Fruit fly (Drosophila melanogaster): ENCODE data around the gene CG32260.

Gene CG32260

dm6 chr3L:4142064-4142463 lies at the start of gene CG32260:
CG32260 (plus strand) TSS chr3L:4142364.
- TF ChIP-seq psq (optimal IDR thresholded peaks at IDR 0.05) (no peak), ttk (optimal IDR thresholded peaks at IDR 0.05) (no peak), h (optimal IDR thresholded peaks at IDR 0.05) (no peak), Myc (optimal IDR thresholded peaks at IDR 0.05) (no peak), insv (optimal IDR thresholded peaks at IDR 0.05) (no peak), Sin3A (optimal IDR thresholded peaks at IDR 0.05) (no peak)

- TF ChIP-seq Myc (optimal IDR thresholded peaks at IDR 0.05) (no peak), insv (optimal IDR thresholded peaks at IDR 0.05) (no peak), psq (optimal IDR thresholded peaks at IDR 0.05) (no peak), h (optimal IDR thresholded peaks at IDR 0.05) (no peak), ttk (optimal IDR thresholded peaks at IDR 0.05) (no peak)
Observed at dm6 chr3L:4092705-4093257, 49.4 kb upstream of the CG32260 start, which contains the start of gene CG14990. CG14990 (plus strand) TSS chr3L:4093207.

dm6 chr3L:4096546-4096945 lies 45.6 kb upstream of the CG32260 start:
- TF ChIP-seq Sin3A (optimal IDR thresholded peaks at IDR 0.05) (no peak), h (optimal IDR thresholded peaks at IDR 0.05) (no peak)

- no peak for TF ChIP-seq insv (optimal IDR thresholded peaks at IDR 0.05)
- TF ChIP-seq Myc (optimal IDR thresholded peaks at IDR 0.05) = no peak
- no peak for TF ChIP-seq Sin3A (optimal IDR thresholded peaks at IDR 0.05)
- TF ChIP-seq ttk (optimal IDR thresholded peaks at IDR 0.05) = no peak
- no peak for TF ChIP-seq psq (optimal IDR thresholded peaks at IDR 0.05)
- TF ChIP-seq h (optimal IDR thresholded peaks at IDR 0.05) = no peak
Observed at dm6 chr3L:4099194-4099593, 43.0 kb upstream of the CG32260 start.

- TF ChIP-seq psq (optimal IDR thresholded peaks at IDR 0.05) (no peak), h (optimal IDR thresholded peaks at IDR 0.05) (no peak), ttk (optimal IDR thresholded peaks at IDR 0.05) (no peak), Myc (optimal IDR thresholded peaks at IDR 0.05) (no peak), Sin3A (optimal IDR thresholded peaks at IDR 0.05) (no peak), insv (optimal IDR thresholded peaks at IDR 0.05) (no peak)
Observed at dm6 chr3L:4102496-4103257, 39.5 kb upstream of the CG32260 start, which contains the start of gene CG14995. CG14995 (minus strand) TSS chr3L:4103256.

dm6 chr3L:4103258-4104247 lies 38.6 kb upstream of the CG32260 start, which contains the start of gene Fit1:
Fit1 (plus strand) TSS chr3L:4103564.
- TF ChIP-seq psq (optimal IDR thresholded peaks at IDR 0.05) = peak; percentile 94
- TF ChIP-seq ttk (optimal IDR thresholded peaks at IDR 0.05) = no peak

dm6 chr3L:4107120-4107519 lies 35.0 kb upstream of the CG32260 start:
- no peak for TF ChIP-seq ttk (optimal IDR thresholded peaks at IDR 0.05)
- TF ChIP-seq Myc (optimal IDR thresholded peaks at IDR 0.05) = no peak
- no peak for TF ChIP-seq insv (optimal IDR thresholded peaks at IDR 0.05)
- no peak for TF ChIP-seq psq (optimal IDR thresholded peaks at IDR 0.05)
- TF ChIP-seq h (optimal IDR thresholded peaks at IDR 0.05) = no peak
- TF ChIP-seq Sin3A (optimal IDR thresholded peaks at IDR 0.05) = no peak

dm6 chr3L:4108072-4108843 lies 33.9 kb upstream of the CG32260 start, which contains the start of gene Ack:
Ack (plus strand) TSS chr3L:4108186.
- no peak for TF ChIP-seq psq (optimal IDR thresholded peaks at IDR 0.05)

dm6 chr3L:4108844-4109494 lies 33.2 kb upstream of the CG32260 start:
- TF ChIP-seq psq (optimal IDR thresholded peaks at IDR 0.05) (no peak), Sin3A (optimal IDR thresholded peaks at IDR 0.05) (no peak), ttk (optimal IDR thresholded peaks at IDR 0.05) (no peak), h (optimal IDR thresholded peaks at IDR 0.05) (no peak), Myc (optimal IDR thresholded peaks at IDR 0.05) (no peak), insv (optimal IDR thresholded peaks at IDR 0.05) (no peak)

- TF ChIP-seq Sin3A (optimal IDR thresholded peaks at IDR 0.05) (no peak), insv (optimal IDR thresholded peaks at IDR 0.05) (no peak), h (optimal IDR thresholded peaks at IDR 0.05) (no peak), ttk (optimal IDR thresholded peaks at IDR 0.05) (no peak), psq (optimal IDR thresholded peaks at IDR 0.05) (no peak), Myc (optimal IDR thresholded peaks at IDR 0.05) (no peak)
Observed at dm6 chr3L:4110212-4110611, 32.0 kb upstream of the CG32260 start.

- no peak for TF ChIP-seq psq (optimal IDR thresholded peaks at IDR 0.05)
- TF ChIP-seq Myc (optimal IDR thresholded peaks at IDR 0.05) = no peak
- no peak for TF ChIP-seq insv (optimal IDR thresholded peaks at IDR 0.05)
- TF ChIP-seq ttk (optimal IDR thresholded peaks at IDR 0.05) = no peak
- TF ChIP-seq Sin3A (optimal IDR thresholded peaks at IDR 0.05) = no peak
- no peak for TF ChIP-seq h (optimal IDR thresholded peaks at IDR 0.05)
Observed at dm6 chr3L:4113998-4114397, 28.2 kb upstream of the CG32260 start.

All from Kc167 (cell line).